Fruit fly (Drosophila melanogaster) whole organism, adult: ENCODE results near the gene Nipsnap.
A peak's percentile ranks its signal among the peaks of the same experiment; 100 is the strongest.

Source experiments
- CG11617 ChIP-seq: fragments of 200-800 bp; sonication (Bioruptor generic); optimal IDR thresholded peaks from 2 replicates; lab custom pipeline; 2017; ENCODE audit warnings: mild to moderate bottlenecking, missing biosample characterization, missing genetic modification reagents, missing genetic modification characterization
- CG12768 ChIP-seq: fragments of 200-800 bp; sonication (Bioruptor generic); optimal IDR thresholded peaks from 2 replicates; lab custom pipeline; 2017; ENCODE audit warnings: missing biosample characterization, missing genetic modification characterization, mild to moderate bottlenecking, moderate library complexity, missing genetic modification reagents
- CG14711 ChIP-seq: fragments of 200-800 bp; sonication (Bioruptor generic); optimal IDR thresholded peaks from 2 replicates; lab custom pipeline; 2018; ENCODE audit warnings: missing biosample characterization, mild to moderate bottlenecking, missing genetic modification characterization, moderate library complexity
- CG1620 ChIP-seq: fragments of 200-800 bp; sonication (Bioruptor generic); optimal IDR thresholded peaks from 2 replicates; lab custom pipeline; 2016; ENCODE audit warnings: missing biosample characterization, missing genetic modification characterization
- CG33017 ChIP-seq: fragments of 200-800 bp; sonication (Bioruptor generic); optimal IDR thresholded peaks from 2 replicates; lab custom pipeline; 2018; ENCODE audit warnings: missing biosample characterization, mild to moderate bottlenecking, missing genetic modification characterization, moderate library complexity
- CG5204 ChIP-seq: fragments of 200-800 bp; sonication (Bioruptor generic); optimal IDR thresholded peaks from 2 replicates; lab custom pipeline; 2016; ENCODE audit warnings: missing biosample characterization, missing genetic modification characterization
- CG7045 ChIP-seq: fragments of 200-800 bp; sonication (Bioruptor generic); optimal IDR thresholded peaks from 2 replicates; lab custom pipeline; 2017; ENCODE audit warnings: missing biosample characterization, mild to moderate bottlenecking, missing genetic modification characterization
- CG7101 ChIP-seq: fragments of 200-800 bp; sonication (Bioruptor generic); optimal IDR thresholded peaks from 2 replicates; lab custom pipeline; 2018; ENCODE audit warnings: missing biosample characterization, mild to moderate bottlenecking, missing genetic modification characterization, moderate library complexity
- Clk ChIP-seq: fragments of 200-800 bp; sonication (Bioruptor generic); optimal IDR thresholded peaks from 2 replicates; lab custom pipeline; 2017; ENCODE audit warnings: missing biosample characterization, missing genetic modification characterization
- Crg-1 ChIP-seq: fragments of 200-800 bp; sonication (Bioruptor generic); optimal IDR thresholded peaks from 2 replicates; lab custom pipeline; 2016; ENCODE audit warnings: missing biosample characterization, missing genetic modification characterization
- Hr96 ChIP-seq: fragments of 200-800 bp; sonication (Bioruptor generic); optimal IDR thresholded peaks from 2 replicates; lab custom pipeline; 2016; ENCODE audit warnings: missing biosample characterization, missing genetic modification characterization
- Mnt ChIP-seq: fragments of 200-800 bp; sonication (Bioruptor generic); optimal IDR thresholded peaks from 2 replicates; lab custom pipeline; 2016; ENCODE audit warnings: missing biosample characterization, mild to moderate bottlenecking, missing genetic modification characterization
- bab1 ChIP-seq: fragments of 200-800 bp; sonication (Bioruptor generic); optimal IDR thresholded peaks from 3 replicates; lab custom pipeline; 2019; ENCODE audit warnings: missing biosample characterization, mild to moderate bottlenecking, missing genetic modification characterization, moderate library complexity
- cic ChIP-seq: fragments of 200-800 bp; sonication (Bioruptor generic); optimal IDR thresholded peaks from 2 replicates; lab custom pipeline; 2017; ENCODE audit warnings: missing biosample characterization, mild to moderate bottlenecking, missing genetic modification characterization, moderate library complexity
- cnc ChIP-seq, 2 experiments: fragments of >200 bp; optimal IDR thresholded peaks; 2 replicates each; lab custom pipeline; 2017
- kay ChIP-seq: fragments of 200-800 bp; sonication (Bioruptor generic); peaks from one replicate; lab custom pipeline; 2016; ENCODE audit warnings: missing biosample characterization, missing genetic modification characterization, borderline replicate concordance
- ovo ChIP-seq: fragments of 200-800 bp; sonication (Bioruptor generic); optimal IDR thresholded peaks from 2 replicates; lab custom pipeline; 2016; ENCODE audit warnings: missing biosample characterization, missing genetic modification characterization
- pad ChIP-seq: fragments of 200-800 bp; sonication (Bioruptor generic); optimal IDR thresholded peaks from 3 replicates; lab custom pipeline; 2017; ENCODE audit warnings: missing biosample characterization, missing genetic modification characterization, mild to moderate bottlenecking, moderate library complexity, missing genetic modification reagents
- tj ChIP-seq: fragments of 200-800 bp; sonication (Bioruptor generic); optimal IDR thresholded peaks from 3 replicates; lab custom pipeline; 2017; ENCODE audit warnings: missing biosample characterization, mild to moderate bottlenecking, missing genetic modification characterization, moderate library complexity
- toe ChIP-seq: fragments of 200-800 bp; sonication (Bioruptor generic); optimal IDR thresholded peaks from 2 replicates; lab custom pipeline; 2016; ENCODE audit warnings: missing biosample characterization, missing genetic modification characterization

The Nipsnap gene

dm6 chrX:16073375-16073982 lies at the start of gene Nipsnap:
Gene Nipsnap, minus strand, starts transcription at chrX:16073568.
- TF ChIP-seq CG7045 (GFP tag; lab: Kevin White, UChicago) (no peak), Mnt (GFP tag; lab: Kevin White, UChicago) (peak; percentile 45), bab1 (GFP tag; lab: Kevin White, UChicago) (peak; percentile 37), Clk (GFP tag; lab: Kevin White, UChicago) (no peak), pad (peak; percentile 9), CG14711 (peak; percentile 20), CG1620 (peak; percentile 38), tj (GFP tag; lab: Kevin White, UChicago) (no peak)

- no peak for TF ChIP-seq toe (GFP tag; lab: Kevin White, UChicago)
- no peak for TF ChIP-seq CG7045 (GFP tag; lab: Kevin White, UChicago)
- TF ChIP-seq pad = no peak
- no peak for TF ChIP-seq CG33017 (tag; lab: Kevin White, UChicago)
- no peak for TF ChIP-seq CG1620
- TF ChIP-seq bab1 (GFP tag; lab: Kevin White, UChicago) = no peak
Measured at dm6 chrX:16111655-16112054, 38.3 kb upstream of the Nipsnap start.

dm6 chrX:16105715-16106114 lies 32.3 kb upstream of the Nipsnap start:
- TF ChIP-seq tj (GFP tag; lab: Kevin White, UChicago) (peak; percentile 45), CG7101 (tag; lab: Kevin White, UChicago) (peak; percentile 0), CG14711 (no peak), CG5204 (no peak), Mnt (GFP tag; lab: Kevin White, UChicago) (peak; percentile 1), CG33017 (tag; lab: Kevin White, UChicago) (no peak), kay (GFP tag; lab: Kevin White, UChicago) (no peak), Clk (GFP tag; lab: Kevin White, UChicago) (no peak), pad (no peak), CG1620 (peak; percentile 24), cnc (optimal IDR thresholded peaks at IDR 0.05; lab: Kevin White, UChicago) (no peak), Hr96 (peak; percentile 24), Crg-1 (GFP tag; lab: Kevin White, UChicago) (peak; percentile 15), CG12768 (GFP tag; lab: Kevin White, UChicago) (no peak), cic (GFP tag; lab: Kevin White, UChicago) (no peak), ovo (GFP tag; lab: Kevin White, UChicago) (no peak), CG11617 (no peak), toe (GFP tag; lab: Kevin White, UChicago) (peak; percentile 22), bab1 (GFP tag; lab: Kevin White, UChicago) (peak; percentile 45), CG7045 (GFP tag; lab: Kevin White, UChicago) (no peak)

dm6 chrX:16104738-16105426 lies 31.5 kb upstream of the Nipsnap start, which contains the start of the genes CG42353 and CG42354:
Gene CG42353, minus strand, starts transcription at chrX:16104946.
Gene CG42354, minus strand, starts transcription at chrX:16104946.
- TF ChIP-seq cnc (optimal IDR thresholded peaks at IDR 0.05; lab: Kevin White, UChicago) (no peak), tj (GFP tag; lab: Kevin White, UChicago) (peak; percentile 46), CG7101 (tag; lab: Kevin White, UChicago) (peak; percentile 93), toe (GFP tag; lab: Kevin White, UChicago) (peak; percentile 70), CG5204 (peak; percentile 87), CG1620 (peak; percentile 80), ovo (GFP tag; lab: Kevin White, UChicago) (peak; percentile 76), kay (GFP tag; lab: Kevin White, UChicago) (peak; percentile 85), CG12768 (GFP tag; lab: Kevin White, UChicago) (peak; percentile 82), CG14711 (peak; percentile 89), Clk (GFP tag; lab: Kevin White, UChicago) (peak; percentile 77), pad (peak; percentile 81), Hr96 (peak; percentile 78), Mnt (GFP tag; lab: Kevin White, UChicago) (peak; percentile 55), cic (GFP tag; lab: Kevin White, UChicago) (peak; percentile 57), Crg-1 (GFP tag; lab: Kevin White, UChicago) (peak; percentile 57), CG33017 (tag; lab: Kevin White, UChicago) (peak; percentile 90), CG7045 (GFP tag; lab: Kevin White, UChicago) (peak; percentile 86), bab1 (GFP tag; lab: Kevin White, UChicago) (peak; percentile 89), CG11617 (peak; percentile 89)

- TF ChIP-seq tj (GFP tag; lab: Kevin White, UChicago) = peak; percentile 74
- TF ChIP-seq CG1620 = no peak
- TF ChIP-seq CG7101 (tag; lab: Kevin White, UChicago) = no peak
- no peak for TF ChIP-seq CG5204
- TF ChIP-seq pad = no peak
Measured at dm6 chrX:16104056-16104737, 30.8 kb upstream of the Nipsnap start.

dm6 chrX:16103482-16103881 lies 30.1 kb upstream of the Nipsnap start:
- TF ChIP-seq Crg-1 (GFP tag; lab: Kevin White, UChicago) = no peak
- TF ChIP-seq pad = no peak
- TF ChIP-seq CG33017 (tag; lab: Kevin White, UChicago) = no peak
- no peak for TF ChIP-seq toe (GFP tag; lab: Kevin White, UChicago)
- TF ChIP-seq Clk (GFP tag; lab: Kevin White, UChicago) = no peak
- no peak for TF ChIP-seq Mnt (GFP tag; lab: Kevin White, UChicago)
- TF ChIP-seq CG1620 = no peak
- no peak for TF ChIP-seq cic (GFP tag; lab: Kevin White, UChicago)
